2 worm cellular contexts compared by ENCODE assay signal in genomic region chrIV:16220688-16221087, ce11.
TF ChIP-seq lines count a peak whose summit lies in the region.

No protein-coding gene starts in this region.

TF ChIP-seq in whole organism, L4 larva, 104 proteins besides CTCF, POLR2A, EP300 and RAD21:
- TF ChIP-seq snpc-1.2 (GFP tag; IDR thresholded peaks at IDR 0.05; lab: Robert Waterston, UW) (peak; percentile 78), fos-1 (tag; optimal IDR thresholded peaks at IDR 0.05; lab: Kevin White, UChicago) (no peak)

TF ChIP-seq in whole organism, young adult, 124 proteins besides CTCF, POLR2A, EP300 and RAD21:
- TF ChIP-seq let-526 (GFP tag; IDR thresholded peaks at IDR 0.05; lab: Robert Waterston, UW) (no peak), egl-18 (GFP tag; IDR thresholded peaks at IDR 0.05; lab: Robert Waterston, UW) (no peak), snpc-4 (GFP tag; optimal IDR thresholded peaks at IDR 0.05; lab: Kevin White, UChicago) (no peak), snpc-4 (tag; optimal IDR thresholded peaks at IDR 0.05; lab: Kevin White, UChicago) (peak in 1 of 4 experiments; percentile 36), efl-1 (GFP tag; optimal IDR thresholded peaks at IDR 0.05; lab: Kevin White, UChicago) (no peak), snpc-1.3 (tag; optimal IDR thresholded peaks at IDR 0.05; lab: Kevin White, UChicago; ENCODE audit: insufficient read depth) (no peak), ccch-3 (GFP tag; optimal IDR thresholded peaks at IDR 0.05; lab: Kevin White, UChicago) (no peak), attf-6 (GFP tag; IDR thresholded peaks at IDR 0.05; lab: Robert Waterston, UW) (peak; percentile 80), fkh-3 (tag; optimal IDR thresholded peaks at IDR 0.05; lab: Kevin White, UChicago) (no peak)
TF ChIP-seq in whole organism, young adult: peak in this region for 2.
